Fruit fly (Drosophila melanogaster): Measurements from ENCODE around the gene CG43248.

DNA sequence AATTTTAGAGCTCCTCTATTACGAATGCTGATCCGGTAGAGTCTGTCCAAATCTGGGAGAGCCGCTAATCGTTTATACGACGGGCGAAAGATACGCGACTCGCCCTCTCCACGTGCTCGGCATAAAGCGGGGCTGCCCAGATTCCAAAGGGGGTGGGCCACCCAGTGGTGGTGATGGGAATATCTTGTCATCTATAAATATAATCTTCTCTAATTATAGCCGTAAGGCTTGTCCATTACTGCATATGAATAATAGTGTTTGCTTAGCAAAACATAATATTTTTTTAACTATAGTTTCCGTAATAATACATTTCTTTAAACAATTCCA is 29.7 kb downstream of the CG43248 start:
- TF ChIP-seq Snoo (tag; optimal IDR thresholded peaks at IDR 0.05) (no peak), CG13204 (GFP tag; optimal IDR thresholded peaks at IDR 0.05) (no peak), CG12605 (GFP tag; IDR thresholded peaks at IDR 0.05) (no peak), gl (tag; optimal IDR thresholded peaks at IDR 0.05) (no peak), CG17806 (tag; optimal IDR thresholded peaks at IDR 0.05) (no peak)
